Fruit fly (Drosophila melanogaster) whole organism, embryonic: ENCODE measurements around the gene CG14420.

Experiments
- ATbp ChIP-seq: fragments of 200-800 bp; sonication (Bioruptor generic); optimal IDR thresholded peaks from 2 replicates; lab custom pipeline; 2017; ENCODE audit warnings: missing biosample characterization, mild to moderate bottlenecking, missing genetic modification characterization, missing genetic modification reagents
- Ada2b ChIP-seq: fragments of 200-800 bp; sonication (Bioruptor generic); IDR thresholded peaks from 2 replicates; pipeline ENCODE4 v1.3.6; 2022; ENCODE audit warnings: missing biosample characterization, missing genetic modification characterization
- CG10979 ChIP-seq: fragments of 200-800 bp; sonication (Bioruptor generic); optimal IDR thresholded peaks from 2 replicates; lab custom pipeline; 2018; ENCODE audit warnings: missing biosample characterization, mild to moderate bottlenecking, missing genetic modification characterization, moderate library complexity
- CG12236 ChIP-seq: fragments of 200-800 bp; sonication (Bioruptor generic); optimal IDR thresholded peaks from 2 replicates; lab custom pipeline; 2016; ENCODE audit warnings: missing biosample characterization, missing genetic modification characterization
- CG12942 ChIP-seq: fragments of 200-800 bp; sonication (Bioruptor generic); optimal IDR thresholded peaks from 3 replicates; lab custom pipeline; 2016; ENCODE audit warnings: missing biosample characterization, missing genetic modification characterization
- CG14441 ChIP-seq: fragments of 200-800 bp; sonication (Bioruptor generic); IDR thresholded peaks from 2 replicates; pipeline ENCODE4 v1.3.6; 2022; ENCODE audit warnings: missing biosample characterization, missing genetic modification characterization
- CG1603 ChIP-seq: fragments of 200-800 bp; sonication (Bioruptor generic); optimal IDR thresholded peaks from 2 replicates; lab custom pipeline; 2019; ENCODE audit warnings: missing biosample characterization, mild to moderate bottlenecking, missing genetic modification characterization, moderate library complexity
- CG17359 ChIP-seq: fragments of 200-800 bp; sonication (Bioruptor generic); optimal IDR thresholded peaks from 3 replicates; lab custom pipeline; 2018; ENCODE audit warnings: missing biosample characterization, mild to moderate bottlenecking, missing genetic modification characterization, moderate library complexity
- CG17361 ChIP-seq: fragments of 200-800 bp; sonication (Bioruptor generic); IDR thresholded peaks from 3 replicates; pipeline ENCODE4 v1.3.6; 2022; ENCODE audit warnings: missing biosample characterization, missing genetic modification characterization
- CG18262 ChIP-seq: fragments of 200-800 bp; optimal IDR thresholded peaks from 3 replicates; lab custom pipeline; 2019; ENCODE audit warnings: missing biosample characterization, mild to moderate bottlenecking, missing genetic modification characterization, moderate library complexity
- CG2712 ChIP-seq: fragments of 200-800 bp; optimal IDR thresholded peaks from 3 replicates; lab custom pipeline; 2019; ENCODE audit warnings: missing biosample characterization, mild to moderate bottlenecking, missing genetic modification characterization, moderate library complexity
- CG30020 ChIP-seq: fragments of 200-800 bp; optimal IDR thresholded peaks from 2 replicates; lab custom pipeline; 2019; ENCODE audit warnings: missing biosample characterization, mild to moderate bottlenecking, missing genetic modification characterization, moderate library complexity
- CG32772 ChIP-seq: fragments of 200-800 bp; sonication (Bioruptor generic); IDR thresholded peaks from 2 replicates; pipeline ENCODE4 v1.3.6; 2022; ENCODE audit warnings: missing biosample characterization, missing genetic modification characterization
- CG4404 ChIP-seq: fragments of 200-800 bp; sonication (Bioruptor generic); IDR thresholded peaks from 2 replicates; pipeline ENCODE4 v1.3.6; 2022; ENCODE audit warnings: missing biosample characterization, missing genetic modification characterization
- CG4820 ChIP-seq: fragments of 200-800 bp; sonication (Bioruptor generic); optimal IDR thresholded peaks from 3 replicates; lab custom pipeline; 2016; ENCODE audit warnings: missing biosample characterization, missing genetic modification characterization
- CG6689 ChIP-seq: fragments of 200-800 bp; sonication (Bioruptor generic); IDR thresholded peaks from 2 replicates; pipeline ENCODE4 v1.3.6; 2022; ENCODE audit warnings: missing biosample characterization, missing genetic modification characterization
- CG6813 ChIP-seq: fragments of 200-800 bp; sonication (Bioruptor generic); optimal IDR thresholded peaks from 2 replicates; lab custom pipeline; 2017; ENCODE audit warnings: missing biosample characterization, missing genetic modification characterization, mild to moderate bottlenecking, moderate library complexity, missing genetic modification reagents
- CG7839 ChIP-seq: fragments of 200-800 bp; sonication (Bioruptor generic); optimal IDR thresholded peaks from 3 replicates; lab custom pipeline; 2018; ENCODE audit warnings: missing biosample characterization, mild to moderate bottlenecking, missing genetic modification characterization, moderate library complexity
- CG8290 ChIP-seq, 3 experiments: fragments of 200-800 bp; sonication (Bioruptor generic); optimal IDR thresholded peaks; 2 replicates each; lab custom pipeline; 2016 to 2019; ENCODE audit warnings: missing biosample characterization in 3 of 3, missing genetic modification characterization in 3 of 3, mild to moderate bottlenecking in 2 of 3, moderate library complexity in 1 of 3
- CHES-1-like ChIP-seq: fragments of 200-800 bp; sonication (Bioruptor generic); optimal IDR thresholded peaks from 2 replicates; lab custom pipeline; 2016; ENCODE audit warnings: missing biosample characterization, missing genetic modification characterization
- Doc3 ChIP-seq: fragments of 200-800 bp; sonication (Bioruptor generic); IDR thresholded peaks from 3 replicates; pipeline ENCODE4 v1.3.6; 2022; ENCODE audit warnings: missing biosample characterization, missing genetic modification characterization; ENCODE audit not compliant: partially characterized antibody
- Med ChIP-seq: fragments of 200-800 bp; sonication (Bioruptor generic); peaks from one replicate; lab custom pipeline; 2016; ENCODE audit warnings: missing biosample characterization, missing genetic modification characterization, mild to moderate bottlenecking, inconsistent platforms, moderate library complexity
- Optix ChIP-seq: fragments of 200-800 bp; sonication (Bioruptor generic); IDR thresholded peaks from 3 replicates; pipeline ENCODE4 v1.3.6; 2022; ENCODE audit warnings: missing biosample characterization, missing genetic modification characterization
- Six4 ChIP-seq: fragments of 200-800 bp; sonication (Bioruptor generic); optimal IDR thresholded peaks from 2 replicates; lab custom pipeline; 2016; ENCODE audit warnings: missing biosample characterization, missing genetic modification characterization
- Xrp1 ChIP-seq: fragments of 200-800 bp; sonication (Bioruptor generic); IDR thresholded peaks from 2 replicates; pipeline ENCODE4 v1.3.6; 2022; ENCODE audit warnings: missing biosample characterization, missing genetic modification characterization
- ara ChIP-seq: fragments of 200-800 bp; sonication (Bioruptor generic); IDR thresholded peaks from 2 replicates; pipeline ENCODE4 v1.3.6; 2022; ENCODE audit warnings: missing biosample characterization, missing genetic modification characterization
- bsh ChIP-seq, 2 experiments: fragments of 200-800 bp; sonication (Bioruptor generic); optimal IDR thresholded peaks; 2 replicates each; lab custom pipeline; 2017 to 2018; ENCODE audit warnings: mild to moderate bottlenecking in 2 of 2, missing biosample characterization in 2 of 2, missing genetic modification characterization in 2 of 2, moderate library complexity in 1 of 2
- cas ChIP-seq: fragments of 200-800 bp; sonication (Bioruptor generic); IDR thresholded peaks from 2 replicates; pipeline ENCODE4 v1.3.6; 2022; ENCODE audit warnings: missing biosample characterization, missing genetic modification characterization
- caup ChIP-seq: fragments of 200-800 bp; sonication (Bioruptor generic); optimal IDR thresholded peaks from 3 replicates; lab custom pipeline; 2017; ENCODE audit warnings: missing biosample characterization, mild to moderate bottlenecking, missing genetic modification characterization, moderate library complexity; ENCODE audit not compliant: severe bottlenecking
- chif ChIP-seq, 2 experiments: fragments of 200-800 bp; sonication (Bioruptor generic); optimal IDR thresholded peaks; 3 replicates each; lab custom pipeline; 2016; ENCODE audit warnings: missing biosample characterization in 2 of 2, missing genetic modification characterization in 2 of 2
- ci ChIP-seq: fragments of 200-800 bp; sonication (Bioruptor generic); IDR thresholded peaks from 3 replicates; pipeline ENCODE4 v1.3.6; 2022; ENCODE audit warnings: missing biosample characterization, missing genetic modification characterization
- dmrt11E ChIP-seq: fragments of 200-800 bp; sonication (Bioruptor generic); optimal IDR thresholded peaks from 3 replicates; lab custom pipeline; 2018; ENCODE audit warnings: missing biosample characterization, mild to moderate bottlenecking, missing genetic modification characterization, moderate library complexity
- dysf ChIP-seq: fragments of 200-800 bp; sonication (Bioruptor generic); IDR thresholded peaks from 3 replicates; pipeline ENCODE4 v1.3.6; 2022; ENCODE audit warnings: missing biosample characterization, missing genetic modification characterization
- gem ChIP-seq: fragments of 200-800 bp; sonication (Bioruptor generic); optimal IDR thresholded peaks from 2 replicates; lab custom pipeline; 2019; ENCODE audit warnings: missing biosample characterization, mild to moderate bottlenecking, missing genetic modification characterization, moderate library complexity
- gsb-n ChIP-seq: fragments of 200-800 bp; sonication (Bioruptor generic); optimal IDR thresholded peaks from 3 replicates; lab custom pipeline; 2018; ENCODE audit warnings: missing biosample characterization, mild to moderate bottlenecking, missing genetic modification characterization
- nmo ChIP-seq: fragments of 200-800 bp; sonication (Bioruptor generic); optimal IDR thresholded peaks from 2 replicates; lab custom pipeline; 2018; ENCODE audit warnings: missing biosample characterization, mild to moderate bottlenecking, missing genetic modification characterization, moderate library complexity
- phol ChIP-seq: fragments of 200-800 bp; sonication (Bioruptor generic); optimal IDR thresholded peaks from 3 replicates; lab custom pipeline; 2018; ENCODE audit warnings: missing biosample characterization, mild to moderate bottlenecking, missing genetic modification characterization, moderate library complexity
- prd ChIP-seq, 3 experiments: fragments of >200 bp in 2 of 3; fragments of 200-800 bp in 1 of 3; sonication (Bioruptor generic) in 1 of 3; optimal IDR thresholded peaks in 2 of 3; IDR thresholded peaks in 1 of 3; 2 replicates in 2 of 3; 3 replicates in 1 of 3; pipeline versions ENCODE4 v1.3.6 to Lab custom; 2017 to 2022; ENCODE audit warnings: missing biosample characterization in 1 of 3, missing genetic modification characterization in 1 of 3
- pum ChIP-seq: fragments of 200-800 bp; sonication (Bioruptor generic); optimal IDR thresholded peaks from 2 replicates; lab custom pipeline; 2016; ENCODE audit warnings: missing biosample characterization, missing genetic modification characterization
- row ChIP-seq: fragments of 200-800 bp; sonication (Bioruptor generic); IDR thresholded peaks from 3 replicates; pipeline ENCODE4 v1.3.6; 2022; ENCODE audit warnings: missing biosample characterization, missing genetic modification characterization
- sens ChIP-seq: fragments of 200-800 bp; sonication (Bioruptor generic); peaks from one replicate; lab custom pipeline; 2016; ENCODE audit warnings: missing biosample characterization, missing genetic modification characterization
- tin ChIP-seq: fragments of 200-800 bp; sonication (Bioruptor generic); optimal IDR thresholded peaks from 3 replicates; lab custom pipeline; 2016; ENCODE audit warnings: missing biosample characterization, missing genetic modification characterization
- tup ChIP-seq: fragments of 200-800 bp; sonication (Bioruptor generic); optimal IDR thresholded peaks from 2 replicates; lab custom pipeline; 2016; ENCODE audit warnings: missing biosample characterization, mild to moderate bottlenecking, missing genetic modification characterization, moderate library complexity
- unpg ChIP-seq: fragments of 200-800 bp; sonication (Bioruptor generic); optimal IDR thresholded peaks from 3 replicates; lab custom pipeline; 2018; ENCODE audit warnings: missing biosample characterization, mild to moderate bottlenecking, missing genetic modification characterization, moderate library complexity
- vvl ChIP-seq: fragments of 200-800 bp; sonication (Bioruptor generic); IDR thresholded peaks from 2 replicates; pipeline ENCODE4 v1.3.6; 2022; ENCODE audit warnings: missing biosample characterization, missing genetic modification characterization
- zfh1 ChIP-seq: fragments of 200-800 bp; sonication (Bioruptor generic); IDR thresholded peaks from 3 replicates; pipeline ENCODE4 v1.3.6; 2022; ENCODE audit warnings: missing biosample characterization, missing genetic modification characterization

The CG14420 gene

dm6 chrX:2951637-2952036, 13.0 kb downstream of the CG14420 start (continued):
- TF ChIP-seq Six4 (no peak), Doc3 (no peak), vvl (GFP tag; lab: Robert Waterston, UW) (0 out of 2 replicates have a peak, but pooled peaks have one; percentile 18), CG10979 (tag; lab: Kevin White, UChicago) (peak; percentile 46), gsb-n (tag; lab: Kevin White, UChicago) (peak; percentile 22), unpg (peak; percentile 45), cas (GFP tag; lab: Robert Waterston, UW) (no peak), gem (peak; percentile 68), CG6813 (GFP tag; lab: Kevin White, UChicago) (peak; percentile 26), CG17359 (tag; lab: Kevin White, UChicago) (peak; percentile 31), CG6689 (GFP tag; lab: Robert Waterston, UW) (0 out of 2 replicates have a peak, but pooled peaks have one; percentile 22), caup (GFP tag; lab: Kevin White, UChicago) (no peak), dysf (GFP tag; lab: Robert Waterston, UW) (peak; percentile 54; the same call in 2 of the 3 replicates), tup (GFP tag; lab: Kevin White, UChicago) (no peak), CHES-1-like (GFP tag; lab: Kevin White, UChicago) (no peak), CG32772 (GFP tag; lab: Robert Waterston, UW) (0 out of 2 replicates have a peak, but pooled peaks have one; percentile 18), row (GFP tag; lab: Robert Waterston, UW) (peak; percentile 69), CG17361 (GFP tag; lab: Robert Waterston, UW) (0 out of 3 replicates have a peak, but pooled peaks have one; percentile 32)

dm6 chrX:2956641-2957040, 18.0 kb downstream of the CG14420 start:
- TF ChIP-seq CG30020 (tag; lab: Kevin White, UChicago) = no peak
- TF ChIP-seq pum (GFP tag; lab: Kevin White, UChicago) = peak; percentile 1
- TF ChIP-seq CG14441 = 0 out of 2 replicates have a peak, but pooled peaks have one; percentile 12
- TF ChIP-seq zfh1 (GFP tag; lab: Robert Waterston, UW) = peak; percentile 27; the same call in 1 of the 3 replicates
- TF ChIP-seq CG2712 (tag; lab: Kevin White, UChicago) = peak; percentile 22
- TF ChIP-seq dmrt11E = peak; percentile 31
- 0 out of 3 replicates have a peak, but pooled peaks have one; percentile 19 for TF ChIP-seq Optix (GFP tag; lab: Robert Waterston, UW)
- TF ChIP-seq CG7839 (tag; lab: Kevin White, UChicago) = peak; percentile 12
- peak; percentile 41 for TF ChIP-seq CG1603
- TF ChIP-seq phol (tag; lab: Kevin White, UChicago) = peak; percentile 25
- peak; percentile 30; the same call in 1 of the 2 replicates for TF ChIP-seq vvl (GFP tag; lab: Robert Waterston, UW)
- 0 out of 2 replicates have a peak, but pooled peaks have one; percentile 29 for TF ChIP-seq ara
- 0 out of 2 replicates have a peak, but pooled peaks have one; percentile 25 for TF ChIP-seq CG4404 (GFP tag; lab: Robert Waterston, UW)
- peak; percentile 27; the same call in 1 of the 2 replicates for TF ChIP-seq Xrp1 (GFP tag; lab: Robert Waterston, UW)
- TF ChIP-seq CG18262 (tag; lab: Kevin White, UChicago) = peak; percentile 1
- no peak for TF ChIP-seq prd (optimal IDR thresholded peaks at IDR 0.05; lab: Kevin White, UChicago)
- peak; percentile 52; the same call in 1 of the 3 replicates for TF ChIP-seq prd (GFP tag; IDR thresholded peaks at IDR 0.05; lab: Robert Waterston, UW)
- TF ChIP-seq chif (GFP tag; optimal IDR thresholded peaks at IDR 0.05; lab: Kevin White, UChicago) = peak in 1 of 2 experiments; percentile 1
- TF ChIP-seq tin (GFP tag; lab: Kevin White, UChicago) = no peak
- TF ChIP-seq Doc3 = no peak
- TF ChIP-seq ATbp = no peak
- peak; percentile 33 for TF ChIP-seq gem
- TF ChIP-seq ci (GFP tag; lab: Robert Waterston, UW) = 0 out of 3 replicates have a peak, but pooled peaks have one; percentile 18
- TF ChIP-seq CG8290 (GFP tag; optimal IDR thresholded peaks at IDR 0.05; lab: Kevin White, UChicago) = no peak
- peak in 1 of 2 experiments; percentile 4 for TF ChIP-seq CG8290 (tag; optimal IDR thresholded peaks at IDR 0.05; lab: Kevin White, UChicago)
- TF ChIP-seq CHES-1-like (GFP tag; lab: Kevin White, UChicago) = no peak
- TF ChIP-seq sens (GFP tag; lab: Kevin White, UChicago) = peak; percentile 85
- TF ChIP-seq bsh (GFP tag; optimal IDR thresholded peaks at IDR 0.05; lab: Kevin White, UChicago) = peak in 1 of 2 experiments; percentile 23
- TF ChIP-seq CG4820 (GFP tag; lab: Kevin White, UChicago) = peak; percentile 7
- TF ChIP-seq Ada2b (GFP tag; lab: Robert Waterston, UW) = peak; percentile 9; the same call in 1 of the 2 replicates
- TF ChIP-seq nmo = peak; percentile 11
- TF ChIP-seq CG12236 (GFP tag; lab: Kevin White, UChicago) = no peak
- peak; percentile 53 for TF ChIP-seq Med (GFP tag; lab: Kevin White, UChicago)
- no peak for TF ChIP-seq CG12942 (GFP tag; lab: Kevin White, UChicago)
- TF ChIP-seq CG10979 (tag; lab: Kevin White, UChicago) = peak; percentile 37
